Fruit fly (Drosophila melanogaster) whole organism, adult: Measurements from ENCODE around the gene CG18135.

Experiments used
- kay ChIP-seq: fragments of 200-800 bp; sonication (Bioruptor generic); peaks from one replicate; lab custom pipeline; 2016; ENCODE audit warnings: missing biosample characterization, missing genetic modification characterization, borderline replicate concordance
- ovo ChIP-seq: fragments of 200-800 bp; sonication (Bioruptor generic); optimal IDR thresholded peaks from 2 replicates; lab custom pipeline; 2016; ENCODE audit warnings: missing biosample characterization, missing genetic modification characterization

DNA sequence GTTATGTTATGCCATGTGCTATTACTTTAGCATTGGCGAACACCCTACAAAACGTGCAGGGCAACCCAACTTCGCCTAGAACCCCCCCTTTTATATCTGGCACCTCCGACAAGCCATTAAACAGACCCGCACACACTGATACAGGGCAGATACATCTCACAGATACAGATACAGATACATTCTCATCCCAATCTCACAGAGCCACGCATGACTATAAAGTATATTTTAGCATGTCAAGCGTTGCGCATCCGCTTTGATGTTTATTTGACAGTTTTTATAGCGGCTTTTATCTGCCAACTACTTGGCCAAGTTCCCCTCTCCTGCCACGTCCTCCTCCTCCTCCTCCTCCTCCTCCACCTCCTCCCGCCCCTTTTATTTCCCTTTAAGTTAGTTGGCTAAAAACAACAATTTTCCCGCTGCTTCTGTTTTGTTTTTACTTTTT, 21.2 kb upstream of the CG18135 start:
- TF ChIP-seq kay (GFP tag; lab: Kevin White, UChicago), result no peak
- TF ChIP-seq ovo (GFP tag; lab: Kevin White, UChicago), result no peak
